Worm (Caenorhabditis elegans) whole organism, L3 larva: Measurements from ENCODE around the gene cdk-5.

ENCODE experiments used
- R02D3.7 ChIP-seq: fragments of 150-350 bp; optimal IDR thresholded peaks from 2 replicates; lab custom pipeline; 2014; ENCODE audit warnings: missing biosample characterization, missing genetic modification characterization
- ZK546.5 ChIP-seq: sonication (generic microtip); optimal IDR thresholded peaks from 2 replicates; lab custom pipeline; 2017; ENCODE audit warnings: missing biosample characterization, missing genetic modification characterization
- aly-2 ChIP-seq: fragments of 150-350 bp; optimal IDR thresholded peaks from 2 replicates; lab custom pipeline; 2014; ENCODE audit warnings: missing biosample characterization, missing genetic modification characterization
- ama-1 ChIP-seq: fragments of 150-350 bp; optimal IDR thresholded peaks from 2 replicates; lab custom pipeline; 2018
- ceh-16 ChIP-seq: sonication (generic microtip); optimal IDR thresholded peaks from 2 replicates; lab custom pipeline; 2017; ENCODE audit warnings: missing biosample characterization, missing genetic modification characterization
- ceh-28 ChIP-seq: fragments of 150-350 bp; optimal IDR thresholded peaks from 2 replicates; lab custom pipeline; 2014; ENCODE audit warnings: missing biosample characterization, missing genetic modification reagents, missing genetic modification characterization
- ceh-82 ChIP-seq: fragments of 150-350 bp; optimal IDR thresholded peaks from 2 replicates; lab custom pipeline; 2014; ENCODE audit warnings: missing biosample characterization, missing genetic modification characterization
- ceh-9 ChIP-seq: sonication (generic microtip); optimal IDR thresholded peaks from 2 replicates; lab custom pipeline; 2018; ENCODE audit warnings: missing biosample characterization, missing genetic modification characterization
- daf-12 ChIP-seq: fragments of 150-350 bp; optimal IDR thresholded peaks from 2 replicates; lab custom pipeline; 2014; ENCODE audit warnings: missing biosample characterization, missing genetic modification reagents, missing genetic modification characterization
- egl-5 ChIP-seq: fragments of 150-350 bp; optimal IDR thresholded peaks from 2 replicates; lab custom pipeline; 2017; ENCODE audit warnings: missing biosample characterization, missing genetic modification reagents, missing genetic modification characterization, inconsistent platforms
- elt-1 ChIP-seq: fragments of 150-350 bp; optimal IDR thresholded peaks from 2 replicates; lab custom pipeline; 2014; ENCODE audit warnings: missing biosample characterization, missing genetic modification characterization
- elt-2 ChIP-seq: sonication (generic microtip); optimal IDR thresholded peaks from 2 replicates; lab custom pipeline; 2016; ENCODE audit warnings: missing genetic modification reagents, mild to moderate bottlenecking, missing genetic modification characterization, missing compliant biosample characterization
- elt-3 ChIP-seq, 3 experiments: fragments of 150-350 bp in 1 of 3; sonication (generic microtip) in 2 of 3; optimal IDR thresholded peaks; 2 replicates in 2 of 3; 4 replicates in 1 of 3; lab custom pipeline; 2014 to 2017; ENCODE audit warnings: missing biosample characterization in 3 of 3, missing genetic modification characterization in 3 of 3
- eor-1 ChIP-seq, 2 experiments: fragments of 150-350 bp; optimal IDR thresholded peaks; 2 replicates each; lab custom pipeline; 2014 to 2018; ENCODE audit warnings: missing biosample characterization in 2 of 2, missing genetic modification characterization in 2 of 2
- fkh-10 ChIP-seq: sonication (generic microtip); optimal IDR thresholded peaks from 2 replicates; lab custom pipeline; 2017; ENCODE audit warnings: missing biosample characterization, missing genetic modification reagents, missing genetic modification characterization
- fkh-2 ChIP-seq: fragments of 150-350 bp; optimal IDR thresholded peaks from 2 replicates; lab custom pipeline; 2014; ENCODE audit warnings: missing biosample characterization, missing genetic modification reagents, missing genetic modification characterization
- fos-1 ChIP-seq: fragments of 150-350 bp; optimal IDR thresholded peaks from 2 replicates; lab custom pipeline; 2014; ENCODE audit warnings: missing biosample characterization, missing genetic modification characterization
- hmg-11 ChIP-seq: sonication (generic microtip); optimal IDR thresholded peaks from 2 replicates; lab custom pipeline; 2016; ENCODE audit warnings: missing genetic modification characterization, missing compliant biosample characterization
- jun-1 ChIP-seq: fragments of 150-350 bp; optimal IDR thresholded peaks from 2 replicates; lab custom pipeline; 2014; ENCODE audit warnings: missing biosample characterization, missing genetic modification reagents, missing genetic modification characterization
- lin-39 ChIP-seq: fragments of 150-350 bp; optimal IDR thresholded peaks from 2 replicates; lab custom pipeline; 2018; ENCODE audit warnings: missing biosample characterization, missing genetic modification reagents, missing genetic modification characterization
- lsy-12 ChIP-seq: sonication (generic microtip); optimal IDR thresholded peaks from 2 replicates; lab custom pipeline; 2016; ENCODE audit warnings: mild to moderate bottlenecking, missing genetic modification characterization, missing compliant biosample characterization
- nfya-1 ChIP-seq: sonication (generic microtip); optimal IDR thresholded peaks from 2 replicates; lab custom pipeline; 2017; ENCODE audit warnings: missing genetic modification characterization, mild to moderate bottlenecking, missing compliant biosample characterization, antibody characterized with exemption, moderate library complexity; ENCODE audit not compliant: insufficient read depth
- nhr-11 ChIP-seq: fragments of 150-350 bp; optimal IDR thresholded peaks from 2 replicates; lab custom pipeline; 2014; ENCODE audit warnings: missing biosample characterization, missing genetic modification characterization
- nhr-12 ChIP-seq: fragments of 150-350 bp; optimal IDR thresholded peaks from 2 replicates; lab custom pipeline; 2014; ENCODE audit warnings: missing biosample characterization, missing genetic modification characterization
- nhr-23 ChIP-seq: fragments of 150-350 bp; optimal IDR thresholded peaks from 2 replicates; lab custom pipeline; 2014; ENCODE audit warnings: missing biosample characterization, missing genetic modification reagents, missing genetic modification characterization
- nhr-237 ChIP-seq: fragments of 150-350 bp; optimal IDR thresholded peaks from 2 replicates; lab custom pipeline; 2014; ENCODE audit warnings: missing biosample characterization, missing genetic modification characterization
- nhr-25 ChIP-seq: sonication (generic microtip); optimal IDR thresholded peaks from 2 replicates; lab custom pipeline; 2017; ENCODE audit warnings: missing biosample characterization, missing genetic modification characterization
- nhr-28 ChIP-seq: fragments of 150-350 bp; optimal IDR thresholded peaks from 2 replicates; lab custom pipeline; 2014; ENCODE audit warnings: missing biosample characterization, missing genetic modification characterization
- nhr-43 ChIP-seq: sonication (generic microtip); optimal IDR thresholded peaks from 2 replicates; lab custom pipeline; 2016; ENCODE audit warnings: mild to moderate bottlenecking, missing genetic modification characterization, missing compliant biosample characterization; ENCODE audit not compliant: poor library complexity, severe bottlenecking
- nhr-76 ChIP-seq: fragments of 150-350 bp; sonication (generic microtip); optimal IDR thresholded peaks from 5 replicates; lab custom pipeline; 2014; ENCODE audit warnings: missing biosample characterization, missing genetic modification characterization
- nhr-77 ChIP-seq: fragments of 150-350 bp; optimal IDR thresholded peaks from 2 replicates; lab custom pipeline; 2014; ENCODE audit warnings: missing biosample characterization, missing genetic modification characterization
- pha-4 ChIP-seq: fragments of 150-350 bp; optimal IDR thresholded peaks from 2 replicates; lab custom pipeline; 2014; ENCODE audit warnings: missing biosample characterization, missing genetic modification reagents, missing genetic modification characterization
- pqm-1 ChIP-seq: fragments of 150-350 bp; optimal IDR thresholded peaks from 2 replicates; lab custom pipeline; 2017; ENCODE audit warnings: missing biosample characterization, missing genetic modification characterization, inconsistent platforms
- sea-2 ChIP-seq: fragments of 150-350 bp; sonication (generic microtip); optimal IDR thresholded peaks from 4 replicates; lab custom pipeline; 2014; ENCODE audit warnings: missing biosample characterization, missing genetic modification reagents, missing genetic modification characterization
- skn-1 ChIP-seq: fragments of 150-350 bp; optimal IDR thresholded peaks from 2 replicates; lab custom pipeline; 2014; ENCODE audit warnings: missing biosample characterization, missing genetic modification characterization
- snpc-4 ChIP-seq: fragments of 150-350 bp; optimal IDR thresholded peaks from 2 replicates; lab custom pipeline; 2014; ENCODE audit warnings: missing biosample characterization, missing genetic modification characterization
- tbx-2 ChIP-seq: sonication (generic microtip); optimal IDR thresholded peaks from 2 replicates; lab custom pipeline; 2016; ENCODE audit warnings: mild to moderate bottlenecking, missing genetic modification characterization, missing compliant biosample characterization
- unc-62 ChIP-seq: fragments of 150-350 bp; sonication (generic microtip); optimal IDR thresholded peaks from 4 replicates; lab custom pipeline; 2014; ENCODE audit warnings: missing biosample characterization, missing genetic modification reagents, missing genetic modification characterization
- zag-1 ChIP-seq: fragments of 150-350 bp; optimal IDR thresholded peaks from 2 replicates; lab custom pipeline; 2014; ENCODE audit warnings: missing biosample characterization, missing genetic modification characterization
- ztf-4 ChIP-seq: fragments of 150-350 bp; optimal IDR thresholded peaks from 2 replicates; lab custom pipeline; 2014; ENCODE audit warnings: missing biosample characterization, missing genetic modification characterization

cdk-5 gene

ce11 chrIII:13476682-13477081 is 10.5 kb upstream of the cdk-5 start, which contains the start of gene T27E9.6:
TSS of gene T27E9.6 (minus strand) at chrIII:13476782.
- TF ChIP-seq snpc-4 (tag; lab: Kevin White, UChicago) (no peak), ceh-9 (tag; lab: Kevin White, UChicago) (no peak), skn-1 (no peak), elt-2 (tag; lab: Kevin White, UChicago) (no peak), ceh-28 (tag; lab: Kevin White, UChicago) (no peak), zag-1 (tag; lab: Kevin White, UChicago) (no peak), daf-12 (tag; lab: Kevin White, UChicago) (no peak), nhr-25 (no peak), egl-5 (tag; lab: Kevin White, UChicago) (no peak), hmg-11 (tag; lab: Kevin White, UChicago) (no peak), ama-1 (lab: Kevin White, UChicago) (no peak), nhr-237 (tag; lab: Kevin White, UChicago) (no peak), ztf-4 (no peak), jun-1 (no peak), elt-1 (no peak), nhr-12 (tag; lab: Kevin White, UChicago) (no peak), fkh-10 (no peak)

ce11 chrIII:13474482-13474881 is 8.3 kb upstream of the cdk-5 start:
- no peak for TF ChIP-seq fkh-2 (tag; lab: Kevin White, UChicago)
- no peak for TF ChIP-seq eor-1 (tag; optimal IDR thresholded peaks at IDR 0.05; lab: Kevin White, UChicago)
- no peak for TF ChIP-seq pqm-1
- no peak for TF ChIP-seq nhr-43 (tag; lab: Kevin White, UChicago)
- no peak for TF ChIP-seq hmg-11 (tag; lab: Kevin White, UChicago)
- no peak for TF ChIP-seq pha-4 (tag; lab: Kevin White, UChicago)

ce11 chrIII:13471504-13471903 is 5.4 kb upstream of the cdk-5 start, which contains the start of gene pssy-2:
TSS of gene pssy-2 (plus strand) at chrIII:13471804.
- no peak for TF ChIP-seq snpc-4 (tag; lab: Kevin White, UChicago)
- TF ChIP-seq nhr-28 (tag; lab: Kevin White, UChicago): no peak
- no peak for TF ChIP-seq nhr-43 (tag; lab: Kevin White, UChicago)
- no peak for TF ChIP-seq nhr-23 (tag; lab: Kevin White, UChicago)
- TF ChIP-seq nhr-76 (tag; lab: Kevin White, UChicago): no peak
- no peak for TF ChIP-seq egl-5 (tag; lab: Kevin White, UChicago)
- no peak for TF ChIP-seq lsy-12 (tag; lab: Kevin White, UChicago)
- TF ChIP-seq elt-3 (tag; optimal IDR thresholded peaks at IDR 0.05; lab: Kevin White, UChicago): no peak
- no peak for TF ChIP-seq zag-1 (tag; lab: Kevin White, UChicago)
- no peak for TF ChIP-seq fkh-2 (tag; lab: Kevin White, UChicago)
- no peak for TF ChIP-seq nfya-1 (tag; lab: Kevin White, UChicago)
- no peak for TF ChIP-seq nhr-12 (tag; lab: Kevin White, UChicago)
- no peak for TF ChIP-seq aly-2 (tag; lab: Kevin White, UChicago)
- no peak for TF ChIP-seq unc-62 (GFP tag; lab: Kevin White, UChicago)
- TF ChIP-seq nhr-77 (tag; lab: Kevin White, UChicago): no peak

- TF ChIP-seq snpc-4 (tag; lab: Kevin White, UChicago) (peak; percentile 7), fos-1 (peak; percentile 37), nhr-23 (tag; lab: Kevin White, UChicago) (peak; percentile 77), nhr-76 (tag; lab: Kevin White, UChicago) (peak; percentile 55), ceh-82 (tag; lab: Kevin White, UChicago) (peak; percentile 33), nhr-11 (tag; lab: Kevin White, UChicago) (peak; percentile 54), nfya-1 (tag; lab: Kevin White, UChicago) (peak; percentile 70), tbx-2 (tag; lab: Kevin White, UChicago) (peak; percentile 53), nhr-43 (tag; lab: Kevin White, UChicago) (peak; percentile 80), daf-12 (tag; lab: Kevin White, UChicago) (no peak), unc-62 (GFP tag; lab: Kevin White, UChicago) (peak; percentile 61), pqm-1 (peak; percentile 96), ceh-28 (tag; lab: Kevin White, UChicago) (peak; percentile 89), R02D3.7 (tag; lab: Kevin White, UChicago) (peak; percentile 26), skn-1 (no peak), elt-1 (no peak), aly-2 (tag; lab: Kevin White, UChicago) (peak; percentile 85), lsy-12 (tag; lab: Kevin White, UChicago) (peak; percentile 75), lin-39 (tag; lab: Kevin White, UChicago) (peak; percentile 47), ZK546.5 (tag; lab: Kevin White, UChicago) (peak; percentile 50), elt-2 (tag; lab: Kevin White, UChicago) (peak; percentile 96), jun-1 (peak; percentile 85), hmg-11 (tag; lab: Kevin White, UChicago) (peak; percentile 32), elt-3 (tag; optimal IDR thresholded peaks at IDR 0.05; lab: Kevin White, UChicago) (peak in 2 of 3 experiments; percentile 52 to 73), nhr-25 (peak; percentile 37), ama-1 (lab: Kevin White, UChicago) (peak; percentile 99), egl-5 (tag; lab: Kevin White, UChicago) (no peak), nhr-77 (tag; lab: Kevin White, UChicago) (peak; percentile 63), ceh-16 (tag; lab: Kevin White, UChicago) (no peak), sea-2 (GFP tag; lab: Kevin White, UChicago) (no peak), fkh-10 (no peak), pha-4 (tag; lab: Kevin White, UChicago) (peak; percentile 85)
Measured at ce11 chrIII:13464493-13465362, 1.4 kb downstream of the cdk-5 start, which contains the start of gene kel-3. TSS of gene kel-3 (plus strand) at chrIII:13464820.
